Worm (Caenorhabditis elegans) whole organism, L4 larva: ENCODE measurements around the gene M02E1.1.

Experiments used
- D1046.2 ChIP-seq: fragments of 200-800 bp; sonication (Bioruptor generic); IDR thresholded peaks from 2 replicates; pipeline ENCODE4 v1.3.6; 2022; ENCODE audit warnings: missing genetic modification characterization, missing compliant biosample characterization
- Y48G9A.11 ChIP-seq: fragments of 200-800 bp; sonication (Bioruptor generic); IDR thresholded peaks from 2 replicates; pipeline ENCODE4 v1.3.6; 2022; ENCODE audit warnings: missing genetic modification reagents, missing genetic modification characterization, missing compliant biosample characterization
- ceh-44 ChIP-seq: fragments of 200-800 bp; sonication (Bioruptor generic); IDR thresholded peaks from 2 replicates; pipeline ENCODE4 v1.3.6; 2022; ENCODE audit warnings: missing genetic modification reagents, missing genetic modification characterization, missing compliant biosample characterization
- fkh-10 ChIP-seq: fragments of 150-350 bp; optimal IDR thresholded peaks from 2 replicates; lab custom pipeline; 2014; ENCODE audit warnings: missing biosample characterization, missing genetic modification reagents, missing genetic modification characterization
- jun-1 ChIP-seq: fragments of 150-350 bp; optimal IDR thresholded peaks from 2 replicates; lab custom pipeline; 2014; ENCODE audit warnings: missing biosample characterization, missing genetic modification reagents, missing genetic modification characterization
- lin-39 ChIP-seq: fragments of 150-350 bp; optimal IDR thresholded peaks from 2 replicates; lab custom pipeline; 2014; ENCODE audit warnings: missing biosample characterization, missing genetic modification reagents, missing genetic modification characterization
- pha-4 ChIP-seq, 2 experiments: fragments of 150-350 bp in 1 of 2; fragments of 200-800 bp in 1 of 2; sonication (Bioruptor generic) in 1 of 2; IDR thresholded peaks in 1 of 2; optimal IDR thresholded peaks in 1 of 2; 2 replicates each; pipeline versions ENCODE4 v1.3.6 to Lab custom; 2014 to 2022; ENCODE audit warnings: missing genetic modification characterization in 2 of 2, missing genetic modification reagents in 2 of 2, missing biosample characterization in 1 of 2, missing compliant biosample characterization in 1 of 2
- saeg-2 ChIP-seq: fragments of 200-800 bp; sonication (Bioruptor generic); IDR thresholded peaks from 2 replicates; pipeline ENCODE4 v1.3.6; 2022; ENCODE audit warnings: missing genetic modification reagents, missing genetic modification characterization, missing compliant biosample characterization
- unc-39 ChIP-seq: sonication (generic microtip); optimal IDR thresholded peaks from 2 replicates; lab custom pipeline; 2017; ENCODE audit warnings: missing biosample characterization, missing genetic modification characterization

DNA sequence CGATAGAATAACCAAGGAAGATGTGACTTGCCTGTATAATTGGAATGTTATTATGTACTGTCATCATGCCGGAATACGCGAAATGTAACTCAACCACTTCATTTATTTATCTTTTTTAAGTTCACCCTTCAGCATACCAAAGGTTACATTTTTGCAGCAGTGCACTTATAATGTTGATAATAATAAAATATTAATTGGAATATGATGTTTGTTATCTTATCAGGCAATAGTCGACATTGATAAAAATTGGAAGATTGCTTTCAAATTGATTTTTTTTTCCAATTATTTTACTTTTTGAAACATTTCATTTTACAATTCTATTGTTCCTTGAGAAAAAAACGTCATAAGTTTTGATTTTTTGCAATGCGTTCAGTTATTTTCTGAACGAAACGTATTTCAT, 26.8 kb upstream of the M02E1.1 start:
- no peak for TF ChIP-seq saeg-2
- TF ChIP-seq ceh-44 (GFP tag; lab: Robert Waterston, UW): no peak
- TF ChIP-seq unc-39 (tag; lab: Kevin White, UChicago): no peak
- no peak for TF ChIP-seq Y48G9A.11 (GFP tag; lab: Robert Waterston, UW)
- TF ChIP-seq jun-1: no peak
- TF ChIP-seq pha-4 (GFP tag; IDR thresholded peaks at IDR 0.05; lab: Robert Waterston, UW): no peak
- no peak for TF ChIP-seq pha-4 (tag; optimal IDR thresholded peaks at IDR 0.05; lab: Kevin White, UChicago)
- no peak for TF ChIP-seq fkh-10 (GFP tag; lab: Kevin White, UChicago)
- TF ChIP-seq D1046.2 (GFP tag; lab: Robert Waterston, UW): no peak
- TF ChIP-seq lin-39 (tag; lab: Kevin White, UChicago): no peak
